Fruit fly (Drosophila melanogaster) whole organism, prepupa: ENCODE measurements around the gene sens.
A peak's percentile ranks its signal among the peaks of the same experiment; 100 is the strongest.

Experiments used
- CG10631 ChIP-seq: fragments of 200-800 bp; sonication (Bioruptor generic); optimal IDR thresholded peaks from 2 replicates; lab custom pipeline; 2016; ENCODE audit warnings: missing biosample characterization, missing genetic modification characterization
- CG32006 ChIP-seq: fragments of 200-800 bp; sonication (Bioruptor generic); optimal IDR thresholded peaks from 3 replicates; lab custom pipeline; 2017; ENCODE audit warnings: missing biosample characterization, mild to moderate bottlenecking, missing genetic modification characterization
- CG34406 ChIP-seq: fragments of 200-800 bp; sonication (Bioruptor generic); optimal IDR thresholded peaks from 3 replicates; lab custom pipeline; 2016; ENCODE audit warnings: missing biosample characterization, missing genetic modification characterization
- CG3919 ChIP-seq: fragments of 200-800 bp; sonication (Bioruptor generic); optimal IDR thresholded peaks from 3 replicates; lab custom pipeline; 2016; ENCODE audit warnings: missing biosample characterization, missing genetic modification characterization
- CG6808 ChIP-seq: fragments of 200-800 bp; sonication (Bioruptor generic); optimal IDR thresholded peaks from 3 replicates; lab custom pipeline; 2017; ENCODE audit warnings: missing biosample characterization, missing genetic modification characterization, mild to moderate bottlenecking, moderate library complexity, missing genetic modification reagents
- CG7368 ChIP-seq: fragments of 200-800 bp; sonication (Bioruptor generic); optimal IDR thresholded peaks from 3 replicates; lab custom pipeline; 2016; ENCODE audit warnings: missing biosample characterization, missing genetic modification characterization
- CG9139 ChIP-seq: fragments of 200-800 bp; sonication (Bioruptor generic); optimal IDR thresholded peaks from 3 replicates; lab custom pipeline; 2017; ENCODE audit warnings: missing biosample characterization, mild to moderate bottlenecking, missing genetic modification characterization
- Eip75B ChIP-seq: fragments of 200-800 bp; sonication (Bioruptor generic); optimal IDR thresholded peaks from 3 replicates; lab custom pipeline; 2016; ENCODE audit warnings: missing biosample characterization, missing genetic modification characterization
- Eip78C ChIP-seq: fragments of 200-800 bp; sonication (Bioruptor generic); peaks from one replicate; lab custom pipeline; 2016; ENCODE audit warnings: missing biosample characterization, missing genetic modification characterization
- Gug ChIP-seq: fragments of 200-800 bp; sonication (Bioruptor generic); IDR thresholded peaks from 2 replicates; pipeline ENCODE4 v1.3.6; 2022; ENCODE audit warnings: missing biosample characterization, missing genetic modification characterization
- Hr39 ChIP-seq: fragments of 200-800 bp; sonication (Bioruptor generic); optimal IDR thresholded peaks from 2 replicates; lab custom pipeline; 2016; ENCODE audit warnings: missing biosample characterization, missing genetic modification characterization
- OdsH ChIP-seq: fragments of 200-800 bp; sonication (Bioruptor generic); optimal IDR thresholded peaks from 3 replicates; lab custom pipeline; 2016; ENCODE audit warnings: missing biosample characterization, missing genetic modification characterization
- Smox ChIP-seq: fragments of 200-800 bp; sonication (Bioruptor generic); optimal IDR thresholded peaks from 3 replicates; lab custom pipeline; 2016; ENCODE audit warnings: missing biosample characterization, missing genetic modification characterization
- Sox102F ChIP-seq: fragments of 200-800 bp; sonication (Bioruptor generic); optimal IDR thresholded peaks from 2 replicates; lab custom pipeline; 2016; ENCODE audit warnings: missing biosample characterization, mild to moderate bottlenecking, missing genetic modification characterization
- dac ChIP-seq: fragments of 200-800 bp; sonication (Bioruptor generic); optimal IDR thresholded peaks from 2 replicates; lab custom pipeline; 2017; ENCODE audit warnings: missing biosample characterization, mild to moderate bottlenecking, missing genetic modification characterization
- fkh ChIP-seq: fragments of 200-800 bp; sonication (Bioruptor generic); optimal IDR thresholded peaks from 3 replicates; lab custom pipeline; 2017; ENCODE audit warnings: missing biosample characterization, mild to moderate bottlenecking, missing genetic modification characterization, moderate library complexity
- salr ChIP-seq, 2 experiments: fragments of 200-800 bp; sonication (Bioruptor generic); optimal IDR thresholded peaks; 3 replicates each; lab custom pipeline; 2016 to 2018; ENCODE audit warnings: missing biosample characterization in 2 of 2, missing genetic modification characterization in 2 of 2, mild to moderate bottlenecking in 1 of 2
- ss ChIP-seq, 2 experiments: fragments of 200-800 bp; sonication (Bioruptor generic); optimal IDR thresholded peaks; 2 replicates in 1 of 2; 3 replicates in 1 of 2; lab custom pipeline; 2017 to 2018; ENCODE audit warnings: mild to moderate bottlenecking in 2 of 2, missing biosample characterization in 2 of 2, missing genetic modification characterization in 2 of 2, moderate library complexity in 1 of 2
- svp ChIP-seq: fragments of 200-800 bp; sonication (Bioruptor generic); peaks from one replicate; lab custom pipeline; 2016; ENCODE audit warnings: missing biosample characterization, missing genetic modification characterization

Gene sens

dm6 chr3L:13377657-13378056 is 23.3 kb downstream of the sens start, which contains the start of gene CG14111:
Gene CG14111 (plus strand): TSS chr3L:13377957.
- TF ChIP-seq ss (GFP tag; optimal IDR thresholded peaks at IDR 0.05; lab: Kevin White, UChicago) (no peak), CG10631 (GFP tag; lab: Kevin White, UChicago) (no peak), dac (GFP tag; lab: Kevin White, UChicago) (no peak), CG7368 (no peak), CG3919 (GFP tag; lab: Kevin White, UChicago) (no peak), Smox (GFP tag; lab: Kevin White, UChicago) (no peak), OdsH (GFP tag; lab: Kevin White, UChicago) (no peak), svp (GFP tag; lab: Kevin White, UChicago) (peak; percentile 1)

DNA sequence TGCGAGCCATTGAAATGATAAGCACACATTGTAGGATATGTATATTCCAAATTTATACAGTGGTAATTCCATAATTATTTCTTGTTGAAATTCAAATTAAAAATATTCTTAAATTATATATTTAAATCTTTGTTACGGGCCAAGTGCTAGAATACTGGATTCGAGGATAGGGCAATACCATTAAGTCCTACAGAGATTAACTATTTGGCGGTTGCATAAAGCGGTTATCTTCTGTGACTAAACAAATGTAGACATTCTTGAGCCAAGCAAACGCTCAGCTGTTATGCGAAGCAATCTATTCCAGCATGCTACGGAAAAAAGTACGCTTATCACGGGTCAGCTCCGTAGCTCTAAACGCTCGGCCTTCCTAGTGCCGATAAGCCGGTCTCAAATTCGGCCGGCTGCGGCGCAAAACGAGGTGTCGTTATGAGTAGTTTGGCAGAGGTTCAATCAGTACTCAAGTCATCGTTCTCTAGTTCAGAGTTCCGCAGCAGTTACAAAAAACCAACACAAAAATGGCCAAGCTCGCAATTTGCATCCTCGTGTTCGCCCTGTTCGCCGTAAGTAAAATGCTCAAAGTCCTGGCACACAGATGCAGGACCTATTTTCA is 44.7 kb downstream of the sens start, which contains the start of gene Nplp2:
Gene Nplp2, plus strand, starts transcription at position 293 of the 610 bp plus-strand sequence.
- TF ChIP-seq CG9139: no peak
- TF ChIP-seq salr (GFP tag; optimal IDR thresholded peaks at IDR 0.05; lab: Kevin White, UChicago): no peak
- no peak for TF ChIP-seq Eip75B (GFP tag; lab: Kevin White, UChicago)
- peak; percentile 49 for TF ChIP-seq svp (GFP tag; lab: Kevin White, UChicago)
- peak; percentile 55 for TF ChIP-seq fkh (GFP tag; lab: Kevin White, UChicago)
- TF ChIP-seq Hr39 (GFP tag; lab: Kevin White, UChicago): no peak
- no peak for TF ChIP-seq Sox102F
- no peak for TF ChIP-seq CG10631 (GFP tag; lab: Kevin White, UChicago)
- TF ChIP-seq Gug (GFP tag; lab: Robert Waterston, UW): no peak
- TF ChIP-seq Eip78C (GFP tag; lab: Kevin White, UChicago): no peak
- TF ChIP-seq CG6808 (GFP tag; lab: Kevin White, UChicago): no peak
- no peak for TF ChIP-seq CG34406

dm6 chr3L:13348733-13349132 is 52.2 kb downstream of the sens start, which contains the start of gene CG17687:
Gene CG17687 (plus strand): TSS chr3L:13349033.
- TF ChIP-seq svp (GFP tag; lab: Kevin White, UChicago): peak; percentile 43
- no peak for TF ChIP-seq salr (GFP tag; optimal IDR thresholded peaks at IDR 0.05; lab: Kevin White, UChicago)
- no peak for TF ChIP-seq CG32006 (GFP tag; lab: Kevin White, UChicago)
